Fruit fly (Drosophila melanogaster) whole organism, pupa: ENCODE results near the gene CG32071.
"Not testable (repeated sequence)": the region's sequence is repeated elsewhere in the genome, so short reads cannot be mapped to it uniquely, and the experiment has no call there.

Source experiments
- CG10348 ChIP-seq: fragments of 200-800 bp; sonication (Bioruptor generic); IDR thresholded peaks from 2 replicates; pipeline ENCODE4 v1.3.6; 2022; ENCODE audit warnings: missing biosample characterization, missing genetic modification characterization
- CG12605 ChIP-seq: fragments of 200-800 bp; sonication (Bioruptor generic); IDR thresholded peaks from 2 replicates; pipeline ENCODE4 v1.3.6; 2022; ENCODE audit warnings: missing biosample characterization, missing genetic modification characterization
- CG13204 ChIP-seq: fragments of 200-800 bp; sonication (Bioruptor generic); optimal IDR thresholded peaks from 2 replicates; lab custom pipeline; 2018; ENCODE audit warnings: missing biosample characterization, mild to moderate bottlenecking, missing genetic modification characterization, moderate library complexity
- CG14655 ChIP-seq: fragments of 200-800 bp; sonication (Bioruptor generic); optimal IDR thresholded peaks from 3 replicates; lab custom pipeline; 2017; ENCODE audit warnings: mild to moderate bottlenecking, missing biosample characterization, missing genetic modification reagents, missing genetic modification characterization
- CG15710 ChIP-seq: fragments of 200-800 bp; sonication (Bioruptor generic); optimal IDR thresholded peaks from 2 replicates; lab custom pipeline; 2018; ENCODE audit warnings: missing biosample characterization, mild to moderate bottlenecking, missing genetic modification characterization, moderate library complexity
- CG17806 ChIP-seq: fragments of 200-800 bp; sonication (Bioruptor generic); optimal IDR thresholded peaks from 2 replicates; lab custom pipeline; 2018; ENCODE audit warnings: missing biosample characterization, mild to moderate bottlenecking, missing genetic modification characterization, moderate library complexity
- CG32121 ChIP-seq: fragments of 200-800 bp; sonication (Bioruptor generic); IDR thresholded peaks from 2 replicates; pipeline ENCODE4 v1.3.6; 2022; ENCODE audit warnings: missing biosample characterization, missing genetic modification characterization
- CG34367 ChIP-seq: fragments of 200-800 bp; sonication (Bioruptor generic); optimal IDR thresholded peaks from 2 replicates; lab custom pipeline; 2018; ENCODE audit warnings: missing biosample characterization, mild to moderate bottlenecking, missing genetic modification characterization
- CG4496 ChIP-seq: fragments of 200-800 bp; sonication (Bioruptor generic); IDR thresholded peaks from 3 replicates; pipeline ENCODE4 v1.3.6; 2022; ENCODE audit warnings: missing biosample characterization, missing genetic modification characterization
- CG8159 ChIP-seq: fragments of 200-800 bp; sonication (Bioruptor generic); optimal IDR thresholded peaks from 3 replicates; lab custom pipeline; 2018; ENCODE audit warnings: missing biosample characterization, mild to moderate bottlenecking, missing genetic modification characterization, moderate library complexity
- CG8301 ChIP-seq: fragments of 200-800 bp; sonication (Bioruptor generic); optimal IDR thresholded peaks from 2 replicates; lab custom pipeline; 2018; ENCODE audit warnings: missing biosample characterization, mild to moderate bottlenecking, missing genetic modification characterization
- CG9948 ChIP-seq: fragments of 200-800 bp; sonication (Bioruptor generic); optimal IDR thresholded peaks from 2 replicates; lab custom pipeline; 2018; ENCODE audit warnings: missing biosample characterization, mild to moderate bottlenecking, missing genetic modification characterization, moderate library complexity
- D1 ChIP-seq: fragments of 200-800 bp; sonication (Bioruptor generic); optimal IDR thresholded peaks from 2 replicates; lab custom pipeline; 2018; ENCODE audit warnings: missing biosample characterization, mild to moderate bottlenecking, missing genetic modification characterization, moderate library complexity
- EcR ChIP-seq: fragments of 200-800 bp; sonication (Bioruptor generic); optimal IDR thresholded peaks from 3 replicates; lab custom pipeline; 2019; ENCODE audit warnings: missing biosample characterization, missing genetic modification characterization, mild to moderate bottlenecking, moderate library complexity, missing genetic modification reagents
- Ets98B ChIP-seq: fragments of 200-800 bp; sonication (Bioruptor generic); IDR thresholded peaks from 2 replicates; pipeline ENCODE4 v1.3.6; 2022; ENCODE audit warnings: missing biosample characterization, missing genetic modification characterization
- Pif1A ChIP-seq: fragments of 200-800 bp; sonication (Bioruptor generic); optimal IDR thresholded peaks from 3 replicates; lab custom pipeline; 2016; ENCODE audit warnings: missing biosample characterization, missing genetic modification characterization
- Pif1B ChIP-seq: fragments of 200-800 bp; sonication (Bioruptor generic); optimal IDR thresholded peaks from 3 replicates; lab custom pipeline; 2016; ENCODE audit warnings: missing biosample characterization, missing genetic modification characterization
- Snoo ChIP-seq: fragments of 200-800 bp; sonication (Bioruptor generic); optimal IDR thresholded peaks from 3 replicates; lab custom pipeline; 2017; ENCODE audit warnings: missing biosample characterization, mild to moderate bottlenecking, missing genetic modification characterization, inconsistent platforms
- fd96Ca ChIP-seq: fragments of 200-800 bp; sonication (Bioruptor generic); IDR thresholded peaks from 3 replicates; pipeline ENCODE4 v1.3.6; 2022; ENCODE audit warnings: missing biosample characterization, missing genetic modification characterization
- gl ChIP-seq: fragments of 200-800 bp; sonication (Bioruptor generic); optimal IDR thresholded peaks from 2 replicates; lab custom pipeline; 2018; ENCODE audit warnings: missing biosample characterization, mild to moderate bottlenecking, missing genetic modification characterization
- rn ChIP-seq: fragments of 200-800 bp; sonication (Bioruptor generic); IDR thresholded peaks from 2 replicates; pipeline ENCODE4 v1.3.6; 2022; ENCODE audit warnings: missing biosample characterization, missing genetic modification characterization

Gene CG32071

DNA sequence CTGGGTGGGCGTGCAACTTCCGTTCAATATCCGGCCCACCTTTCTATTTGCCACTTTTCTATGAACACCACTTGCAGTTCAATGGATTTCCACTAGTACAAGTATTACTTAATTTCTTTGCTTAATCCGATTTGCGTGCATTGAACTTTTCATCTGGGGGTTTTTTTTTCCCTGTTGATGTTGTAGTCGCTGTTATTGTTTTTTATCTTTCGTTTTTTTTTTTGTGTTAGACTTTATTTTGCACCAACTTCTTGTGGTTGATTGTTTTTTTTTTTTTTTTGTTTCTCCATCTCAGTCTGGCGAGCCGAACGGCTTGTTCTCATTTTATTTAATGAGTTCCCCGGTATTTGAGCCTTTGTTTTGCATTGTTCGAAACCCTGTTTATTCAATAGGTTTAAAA is 32.7 kb upstream of the CG32071 start:
- TF ChIP-seq CG34367 (tag; lab: Kevin White, UChicago) = peak; percentile 59
- TF ChIP-seq CG12605 (GFP tag; lab: Robert Waterston, UW) = no peak
- TF ChIP-seq CG13204 = peak; percentile 63
- peak; percentile 33 for TF ChIP-seq CG15710 (tag; lab: Kevin White, UChicago)
- TF ChIP-seq CG8159 (tag; lab: Kevin White, UChicago) = no peak
- TF ChIP-seq CG14655 (GFP tag; lab: Kevin White, UChicago) = no peak
- TF ChIP-seq gl = no peak
- TF ChIP-seq Pif1A (GFP tag; lab: Kevin White, UChicago) = no peak
- TF ChIP-seq D1 = no peak
- no peak for TF ChIP-seq Snoo
- TF ChIP-seq CG17806 (tag; lab: Kevin White, UChicago) = no peak
- TF ChIP-seq rn = no peak
- no peak for TF ChIP-seq fd96Ca
- TF ChIP-seq EcR = peak; percentile 72
- TF ChIP-seq CG10348 (GFP tag; lab: Robert Waterston, UW) = no peak
- no peak for TF ChIP-seq CG4496
- no peak for TF ChIP-seq Ets98B (GFP tag; lab: Robert Waterston, UW)

DNA sequence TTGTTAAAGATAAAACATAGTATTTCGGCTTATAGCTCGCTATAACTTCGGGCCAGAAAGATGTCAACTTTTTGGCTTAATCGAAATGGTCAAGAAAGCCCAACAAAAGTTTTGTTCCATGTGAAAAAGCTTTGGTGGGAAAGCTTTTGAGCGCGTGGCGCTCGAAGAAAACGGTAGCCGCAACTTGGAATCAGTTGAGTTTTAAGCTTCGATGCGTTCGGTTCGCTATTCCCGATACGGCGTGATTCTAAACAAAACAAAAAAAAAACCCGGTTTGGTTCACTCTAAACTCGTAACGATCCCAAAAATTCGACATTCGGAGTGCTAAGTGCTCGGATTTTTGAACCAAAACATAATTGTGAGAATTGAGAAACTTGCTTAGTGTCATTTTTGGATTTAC is 32.2 kb upstream of the CG32071 start, which contains the start of gene IRSp53:
IRSp53 (plus strand) TSS at position 204 of the 400 bp plus-strand sequence.
- TF ChIP-seq CG4496 (peak; percentile 18; the same call in 1 of the 3 replicates), D1 (no peak), fd96Ca (no peak), EcR (no peak), CG10348 (GFP tag; lab: Robert Waterston, UW) (no peak), rn (no peak), CG17806 (tag; lab: Kevin White, UChicago) (no peak), CG34367 (tag; lab: Kevin White, UChicago) (no peak), Ets98B (GFP tag; lab: Robert Waterston, UW) (peak; percentile 43; the same call in 1 of the 2 replicates), CG8301 (tag; lab: Kevin White, UChicago) (no peak), CG9948 (no peak), gl (no peak), CG8159 (tag; lab: Kevin White, UChicago) (peak; percentile 57), Snoo (no peak), CG12605 (GFP tag; lab: Robert Waterston, UW) (0 out of 2 replicates have a peak, but pooled peaks have one; percentile 11), CG13204 (no peak)

dm6 chr3L:11134886-11135285 is 31.2 kb upstream of the CG32071 start, which contains the start of gene CG14143:
TSS of gene CG14143 (plus strand) at chr3L:11134987.
- TF ChIP-seq CG17806 (tag; lab: Kevin White, UChicago); Ets98B (GFP tag; lab: Robert Waterston, UW); fd96Ca: not testable (repeated sequence)
- TF ChIP-seq, all 21 proteins: peak for 0; not testable (repeated sequence) for 21

dm6 chr3L:11132055-11132454 is 28.4 kb upstream of the CG32071 start, which contains the start of gene CG32074:
TSS of gene CG32074 (minus strand) at chr3L:11132322.
- TF ChIP-seq Pif1B (GFP tag; lab: Kevin White, UChicago); CG9948; CG10348 (GFP tag; lab: Robert Waterston, UW): not testable (repeated sequence)

DNA sequence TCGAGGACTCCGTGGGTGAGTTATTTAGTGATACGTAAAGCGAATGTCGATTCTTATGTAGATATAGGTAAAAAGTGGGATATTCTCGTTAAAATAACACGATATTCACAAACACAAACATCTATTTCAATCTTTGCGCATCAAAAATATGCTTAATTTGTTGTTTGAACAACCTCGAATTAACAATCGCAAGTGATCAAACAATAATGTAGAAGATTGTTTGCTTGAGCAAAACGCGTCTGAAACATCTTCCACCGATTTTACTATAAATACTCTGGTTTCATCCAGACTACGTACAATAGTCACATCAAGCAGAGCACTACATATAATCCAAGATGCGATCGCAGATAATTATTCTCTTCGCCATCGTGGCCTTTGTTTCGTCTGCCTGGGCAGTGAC is 26.9 kb upstream of the CG32071 start, which contains the start of gene nol:
nol (plus strand) TSS at position 301 of the 400 bp plus-strand sequence.
- no peak for TF ChIP-seq fd96Ca
- TF ChIP-seq CG32121 = no peak
- TF ChIP-seq gl = no peak
- TF ChIP-seq CG15710 (tag; lab: Kevin White, UChicago) = no peak
- TF ChIP-seq CG10348 (GFP tag; lab: Robert Waterston, UW) = no peak
- no peak for TF ChIP-seq Ets98B (GFP tag; lab: Robert Waterston, UW)
- no peak for TF ChIP-seq CG8301 (tag; lab: Kevin White, UChicago)
- no peak for TF ChIP-seq rn
- no peak for TF ChIP-seq CG17806 (tag; lab: Kevin White, UChicago)
- TF ChIP-seq CG34367 (tag; lab: Kevin White, UChicago) = no peak
- TF ChIP-seq Pif1B (GFP tag; lab: Kevin White, UChicago) = no peak
- no peak for TF ChIP-seq CG14655 (GFP tag; lab: Kevin White, UChicago)
- no peak for TF ChIP-seq D1

DNA sequence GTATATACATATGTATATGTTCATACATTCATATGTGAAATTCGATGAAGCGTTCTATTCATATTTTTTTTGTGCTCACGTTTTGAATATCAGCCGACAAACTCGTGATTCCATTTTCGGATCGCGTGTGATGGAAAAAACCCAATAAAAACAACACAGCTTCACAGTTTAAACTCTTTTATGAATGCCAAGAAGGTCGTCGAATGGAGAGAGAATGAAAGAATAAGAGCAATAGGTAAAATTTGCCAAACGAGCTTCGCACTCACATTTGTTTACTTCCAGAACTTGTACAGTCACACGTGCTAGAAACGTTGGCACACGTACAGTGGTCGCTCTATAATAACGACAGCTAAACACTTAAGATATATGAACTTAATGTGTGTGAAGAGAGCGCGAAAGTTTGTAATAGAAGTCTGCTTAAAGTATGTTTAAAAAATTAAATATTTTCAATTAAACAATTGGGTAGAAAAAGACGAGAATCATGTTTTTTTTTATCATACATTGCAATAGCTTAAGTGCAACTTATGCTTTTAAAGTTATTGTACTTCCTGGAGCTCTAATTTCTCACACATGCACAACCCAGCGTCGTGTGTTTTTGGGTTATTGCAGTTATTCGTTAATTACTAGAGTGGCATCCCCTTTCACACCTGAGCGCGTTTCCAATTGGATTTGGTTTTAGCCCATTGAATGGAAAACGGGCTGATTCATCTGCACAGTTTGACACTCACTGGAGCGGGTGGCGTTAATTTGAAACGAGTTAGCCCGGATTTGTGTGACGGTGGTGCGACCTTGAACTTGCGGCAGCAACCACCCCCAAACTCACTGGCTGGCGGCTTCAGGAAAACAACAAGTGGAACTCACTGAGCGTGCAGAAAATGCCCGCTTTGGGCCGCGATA is 22.2 kb upstream of the CG32071 start:
- no peak for TF ChIP-seq CG10348 (GFP tag; lab: Robert Waterston, UW)
- TF ChIP-seq Ets98B (GFP tag; lab: Robert Waterston, UW) = no peak
- TF ChIP-seq fd96Ca = no peak
- TF ChIP-seq CG8159 (tag; lab: Kevin White, UChicago) = no peak
- TF ChIP-seq CG4496 = no peak
- no peak for TF ChIP-seq CG32121
- no peak for TF ChIP-seq CG8301 (tag; lab: Kevin White, UChicago)
- TF ChIP-seq EcR = no peak
